Worm (Caenorhabditis elegans): ENCODE measurements around the gene F54D5.15.

DNA sequence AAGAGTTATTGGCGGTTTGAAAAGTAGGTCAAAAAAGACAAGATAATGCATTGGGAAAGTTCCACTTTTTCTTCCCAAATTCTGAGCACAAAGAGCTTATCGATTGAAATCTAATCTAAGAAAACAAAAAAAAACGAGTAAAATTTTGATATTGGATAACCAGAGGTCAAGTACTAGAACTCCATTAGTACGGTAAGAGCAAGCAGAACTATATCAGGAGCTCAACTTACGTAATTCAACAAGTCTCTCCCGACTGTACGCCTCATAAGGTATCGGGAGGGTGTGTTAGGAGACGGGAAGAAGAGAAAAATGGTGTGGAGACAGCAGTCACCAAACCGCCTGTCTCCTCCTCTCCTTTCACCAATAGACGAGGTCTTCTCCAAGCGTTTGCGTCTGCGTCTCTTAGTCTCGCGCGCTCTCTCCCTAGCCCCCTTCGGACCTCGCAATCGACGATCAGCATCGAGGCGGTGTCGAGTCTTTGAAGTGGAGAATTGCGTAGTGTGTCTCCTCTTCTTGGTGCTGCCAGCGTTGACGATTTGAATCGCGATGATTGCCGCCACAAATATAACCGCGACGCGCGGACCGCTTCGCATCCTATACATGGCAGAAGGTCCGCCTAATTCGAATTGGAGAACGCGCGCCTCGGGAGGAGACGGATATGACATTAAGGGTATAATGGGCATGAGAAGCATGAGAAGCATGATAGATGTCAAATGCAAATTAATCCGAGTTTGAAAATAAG, 3.1 kb upstream of the F54D5.15 start, which contains the start of gene F54D5.5:
- TF ChIP-seq ref-1 (GFP tag; conservative IDR thresholded peaks at IDR 0.05) (no peak), flt-1 (GFP tag; IDR thresholded peaks at IDR 0.05) (peak; percentile 72; the same call in 1 of the 2 replicates), cog-1 (tag; optimal IDR thresholded peaks at IDR 0.05) (peak; percentile 70), ztf-29 (GFP tag; IDR thresholded peaks at IDR 0.05) (no peak), med-1 (GFP tag; optimal IDR thresholded peaks at IDR 0.05; ENCODE audit: insufficient read depth) (no peak), T22C8.4 (GFP tag; IDR thresholded peaks at IDR 0.05) (no peak)

Data from whole organism, midembryonic.